Worm (Caenorhabditis elegans): ENCODE data around the gene clec-265.

ce11 chrX:3067052-3067451 lies 35.5 kb downstream of the clec-265 start:
- TF ChIP-seq pros-1 (tag; optimal IDR thresholded peaks at IDR 0.05) (no peak), ceh-2 (tag; optimal IDR thresholded peaks at IDR 0.05) (no peak), pha-4 (tag; optimal IDR thresholded peaks at IDR 0.05) (no peak), dve-1 (tag; optimal IDR thresholded peaks at IDR 0.05) (no peak), npax-4 (tag; optimal IDR thresholded peaks at IDR 0.05) (no peak), ama-1 (optimal IDR thresholded peaks at IDR 0.05) (no peak), tbx-7 (tag; optimal IDR thresholded peaks at IDR 0.05) (no peak)

All from whole organism, late embryonic.